Worm (Caenorhabditis elegans): Measurements from ENCODE around the gene B0336.13.

DNA sequence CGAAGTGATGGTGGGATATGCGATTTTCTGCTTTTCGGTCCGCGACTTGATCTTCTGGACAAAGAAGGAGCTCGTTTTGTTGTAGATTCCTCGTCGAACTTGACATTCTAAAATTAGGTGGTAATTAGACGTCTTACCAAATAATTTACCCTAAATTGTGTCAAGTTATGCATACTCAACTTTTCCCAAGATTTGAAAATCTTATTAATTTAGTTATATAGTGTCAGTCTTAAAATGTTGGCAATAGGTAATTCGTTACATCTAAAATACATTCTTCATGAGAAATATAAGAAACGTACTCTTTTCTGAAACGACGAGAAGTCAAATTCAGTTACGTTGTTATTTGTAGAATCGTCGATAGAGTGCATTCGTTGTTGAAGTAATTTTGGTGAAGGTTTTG lies 13.7 kb downstream of the B0336.13 start:
- TF ChIP-seq med-1 (GFP tag; optimal IDR thresholded peaks at IDR 0.05; ENCODE audit: insufficient read depth) (no peak), T22C8.4 (GFP tag; IDR thresholded peaks at IDR 0.05) (no peak), ztf-23 (GFP tag; IDR thresholded peaks at IDR 0.05) (no peak), ztf-29 (GFP tag; IDR thresholded peaks at IDR 0.05) (no peak), cog-1 (tag; optimal IDR thresholded peaks at IDR 0.05) (no peak), ref-1 (GFP tag; conservative IDR thresholded peaks at IDR 0.05) (no peak), flt-1 (GFP tag; IDR thresholded peaks at IDR 0.05) (no peak), klf-2 (GFP tag; conservative IDR thresholded peaks at IDR 0.05) (no peak)
